Fruit fly (Drosophila melanogaster) whole organism, embryonic: ENCODE measurements around the gene RpL8.

Experiments used
- Atf6 ChIP-seq: fragments of 200-800 bp; sonication (Bioruptor generic); IDR thresholded peaks from 2 replicates; pipeline ENCODE4 v1.3.6; 2022; ENCODE audit warnings: missing biosample characterization, missing genetic modification characterization
- B-H2 ChIP-seq: fragments of 200-800 bp; sonication (Bioruptor generic); optimal IDR thresholded peaks from 2 replicates; lab custom pipeline; 2018; ENCODE audit warnings: missing biosample characterization, mild to moderate bottlenecking, missing genetic modification characterization
- BEAF-32 ChIP-seq: fragments of 200-800 bp; sonication (Bioruptor generic); optimal IDR thresholded peaks from 3 replicates; lab custom pipeline; 2017; ENCODE audit warnings: missing biosample characterization, missing genetic modification characterization, mild to moderate bottlenecking, moderate library complexity, missing genetic modification reagents
- Bdp1 ChIP-seq: fragments of 200-800 bp; sonication (Bioruptor generic); optimal IDR thresholded peaks from 3 replicates; lab custom pipeline; 2016; ENCODE audit warnings: missing biosample characterization, missing genetic modification characterization
- CG10209 ChIP-seq: fragments of 200-800 bp; sonication (Bioruptor generic); optimal IDR thresholded peaks from 3 replicates; lab custom pipeline; 2017; ENCODE audit warnings: missing biosample characterization, mild to moderate bottlenecking, missing genetic modification characterization, missing genetic modification reagents
- CG10565 ChIP-seq: fragments of 200-800 bp; sonication (Bioruptor generic); optimal IDR thresholded peaks from 3 replicates; lab custom pipeline; 2016; ENCODE audit warnings: missing biosample characterization, mild to moderate bottlenecking, missing genetic modification characterization
- CG11398 ChIP-seq: fragments of 200-800 bp; sonication (Bioruptor generic); optimal IDR thresholded peaks from 2 replicates; lab custom pipeline; 2016; ENCODE audit warnings: missing biosample characterization, missing genetic modification characterization
- CG12104 ChIP-seq: fragments of 200-800 bp; sonication (Bioruptor generic); optimal IDR thresholded peaks from 3 replicates; lab custom pipeline; 2016; ENCODE audit warnings: missing biosample characterization, missing genetic modification characterization
- CG12236 ChIP-seq: fragments of 200-800 bp; sonication (Bioruptor generic); optimal IDR thresholded peaks from 2 replicates; lab custom pipeline; 2016; ENCODE audit warnings: missing biosample characterization, missing genetic modification characterization
- CG13287 ChIP-seq: fragments of 200-800 bp; sonication (Bioruptor generic); IDR thresholded peaks from 2 replicates; pipeline ENCODE4 v1.3.6; 2022; ENCODE audit warnings: missing biosample characterization, missing genetic modification characterization; ENCODE audit not compliant: partially characterized antibody
- CG14050 ChIP-seq: fragments of 200-800 bp; sonication (Bioruptor generic); IDR thresholded peaks from 3 replicates; pipeline ENCODE4 v1.3.6; 2022; ENCODE audit warnings: missing biosample characterization, missing genetic modification characterization
- CG15479 ChIP-seq: fragments of 200-800 bp; sonication (Bioruptor generic); optimal IDR thresholded peaks from 3 replicates; lab custom pipeline; 2019; ENCODE audit warnings: missing biosample characterization, mild to moderate bottlenecking, missing genetic modification characterization, moderate library complexity
- CG16779 ChIP-seq: fragments of 200-800 bp; sonication (Bioruptor generic); IDR thresholded peaks from 2 replicates; pipeline ENCODE4 v1.3.6; 2022; ENCODE audit warnings: missing biosample characterization, missing genetic modification characterization
- CG18262 ChIP-seq: fragments of 200-800 bp; optimal IDR thresholded peaks from 3 replicates; lab custom pipeline; 2019; ENCODE audit warnings: missing biosample characterization, mild to moderate bottlenecking, missing genetic modification characterization, moderate library complexity
- CG1832 ChIP-seq: fragments of 200-800 bp; sonication (Bioruptor generic); optimal IDR thresholded peaks from 2 replicates; lab custom pipeline; 2017; ENCODE audit warnings: missing biosample characterization, mild to moderate bottlenecking, missing genetic modification characterization, inconsistent platforms
- CG18764 ChIP-seq: fragments of 200-800 bp; sonication (Bioruptor generic); optimal IDR thresholded peaks from 3 replicates; lab custom pipeline; 2016; ENCODE audit warnings: missing biosample characterization, missing genetic modification characterization
- CG2199 ChIP-seq: fragments of 200-800 bp; sonication (Bioruptor generic); IDR thresholded peaks from 3 replicates; pipeline ENCODE4 v1.3.6; 2022; ENCODE audit warnings: missing biosample characterization, missing genetic modification characterization
- CG3281 ChIP-seq: fragments of 200-800 bp; sonication (Bioruptor generic); optimal IDR thresholded peaks from 3 replicates; lab custom pipeline; 2017; ENCODE audit warnings: missing biosample characterization, mild to moderate bottlenecking, missing genetic modification characterization
- CG4282 ChIP-seq: fragments of 200-800 bp; sonication (Bioruptor generic); optimal IDR thresholded peaks from 2 replicates; lab custom pipeline; 2016; ENCODE audit warnings: missing biosample characterization, missing genetic modification characterization
- CG4424 ChIP-seq: fragments of 200-800 bp; sonication (Bioruptor generic); optimal IDR thresholded peaks from 3 replicates; lab custom pipeline; 2016; ENCODE audit warnings: missing biosample characterization, missing genetic modification characterization
- CG6813 ChIP-seq: fragments of 200-800 bp; sonication (Bioruptor generic); optimal IDR thresholded peaks from 2 replicates; lab custom pipeline; 2017; ENCODE audit warnings: missing biosample characterization, missing genetic modification characterization, mild to moderate bottlenecking, moderate library complexity, missing genetic modification reagents
- CG7372 ChIP-seq: fragments of 200-800 bp; sonication (Bioruptor generic); IDR thresholded peaks from 2 replicates; pipeline ENCODE4 v1.3.6; 2022; ENCODE audit warnings: missing biosample characterization, missing genetic modification characterization
- CG7839 ChIP-seq: fragments of 200-800 bp; sonication (Bioruptor generic); optimal IDR thresholded peaks from 3 replicates; lab custom pipeline; 2018; ENCODE audit warnings: missing biosample characterization, mild to moderate bottlenecking, missing genetic modification characterization, moderate library complexity
- CG8089 ChIP-seq: fragments of 200-800 bp; sonication (Bioruptor generic); optimal IDR thresholded peaks from 3 replicates; lab custom pipeline; 2016; ENCODE audit warnings: missing biosample characterization, missing genetic modification characterization
- CG8765 ChIP-seq: fragments of 200-800 bp; sonication (Bioruptor generic); IDR thresholded peaks from 2 replicates; pipeline ENCODE4 v1.3.6; 2022; ENCODE audit warnings: missing biosample characterization, missing genetic modification characterization
- D19A ChIP-seq: fragments of 200-800 bp; optimal IDR thresholded peaks from 3 replicates; lab custom pipeline; 2019; ENCODE audit warnings: missing biosample characterization, mild to moderate bottlenecking, missing genetic modification characterization, moderate library complexity
- Dfd ChIP-seq, 2 experiments: fragments of >200 bp; optimal IDR thresholded peaks; 2 replicates each; lab custom pipeline; 2017; ENCODE audit warnings: missing biosample characterization in 2 of 2, missing genetic modification characterization in 2 of 2
- Ets97D ChIP-seq: fragments of 200-800 bp; sonication (Bioruptor generic); optimal IDR thresholded peaks from 3 replicates; lab custom pipeline; 2016; ENCODE audit warnings: missing biosample characterization, missing genetic modification characterization
- Kr ChIP-seq: fragments of 200-800 bp; sonication (Bioruptor generic); optimal IDR thresholded peaks from 2 replicates; lab custom pipeline; 2017; ENCODE audit warnings: missing biosample characterization, mild to moderate bottlenecking, missing genetic modification characterization
- NFAT ChIP-seq: fragments of 200-800 bp; sonication (Bioruptor generic); IDR thresholded peaks from 2 replicates; pipeline ENCODE4 v1.3.6; 2022; ENCODE audit warnings: missing biosample characterization, missing genetic modification characterization
- NK7.1 ChIP-seq: fragments of 200-800 bp; sonication (Bioruptor generic); optimal IDR thresholded peaks from 3 replicates; lab custom pipeline; 2016; ENCODE audit warnings: missing biosample characterization, missing genetic modification characterization
- Pdp1 ChIP-seq, 2 experiments: fragments of 200-800 bp; sonication (Bioruptor generic); optimal IDR thresholded peaks; 3 replicates each; lab custom pipeline; 2016; ENCODE audit warnings: missing biosample characterization in 2 of 2, missing genetic modification characterization in 2 of 2, mild to moderate bottlenecking in 1 of 2, moderate library complexity in 1 of 2
- Sox100B ChIP-seq: fragments of 200-800 bp; sonication (Bioruptor generic); optimal IDR thresholded peaks from 3 replicates; lab custom pipeline; 2018; ENCODE audit warnings: missing biosample characterization, mild to moderate bottlenecking, missing genetic modification characterization
- Sry-β ChIP-seq: fragments of 200-800 bp; sonication (Bioruptor generic); optimal IDR thresholded peaks from 2 replicates; lab custom pipeline; 2018; ENCODE audit warnings: missing biosample characterization, mild to moderate bottlenecking, missing genetic modification characterization, moderate library complexity
- Trl ChIP-seq, 3 experiments: fragments of >200 bp in 2 of 3; fragments of 200-800 bp in 1 of 3; sonication (Bioruptor generic) in 1 of 3; optimal IDR thresholded peaks; 2 replicates in 1 of 3; 3 replicates in 2 of 3; lab custom pipeline; 2016 to 2017; ENCODE audit warnings: missing biosample characterization in 1 of 3, missing genetic modification characterization in 1 of 3
- az2 ChIP-seq: fragments of 200-800 bp; sonication (Bioruptor generic); optimal IDR thresholded peaks from 3 replicates; lab custom pipeline; 2016; ENCODE audit warnings: missing biosample characterization, missing genetic modification characterization
- bcd ChIP-seq: fragments of 200-800 bp; sonication (Bioruptor generic); optimal IDR thresholded peaks from 2 replicates; lab custom pipeline; 2017; ENCODE audit warnings: missing biosample characterization, mild to moderate bottlenecking, missing genetic modification characterization
- da ChIP-seq: fragments of 200-800 bp; sonication (Bioruptor generic); optimal IDR thresholded peaks from 2 replicates; lab custom pipeline; 2016; ENCODE audit warnings: missing biosample characterization, missing genetic modification characterization
- dpn ChIP-seq, 2 experiments: fragments of 200-800 bp; sonication (Bioruptor generic); optimal IDR thresholded peaks; 3 replicates each; lab custom pipeline; 2016; ENCODE audit warnings: missing biosample characterization in 2 of 2, missing genetic modification characterization in 2 of 2
- exex ChIP-seq: fragments of 200-800 bp; sonication (Bioruptor generic); optimal IDR thresholded peaks from 4 replicates; lab custom pipeline; 2018; ENCODE audit warnings: missing biosample characterization, mild to moderate bottlenecking, missing genetic modification characterization, moderate library complexity
- ftz-f1 ChIP-seq: fragments of 200-800 bp; sonication (Bioruptor generic); optimal IDR thresholded peaks from 2 replicates; lab custom pipeline; 2016; ENCODE audit warnings: missing biosample characterization, missing genetic modification characterization
- her ChIP-seq: fragments of 200-800 bp; sonication (Bioruptor generic); optimal IDR thresholded peaks from 2 replicates; lab custom pipeline; 2016; ENCODE audit warnings: missing biosample characterization, missing genetic modification characterization
- onecut ChIP-seq: fragments of 200-800 bp; sonication (Bioruptor generic); IDR thresholded peaks from 2 replicates; pipeline ENCODE4 v1.3.6; 2022; ENCODE audit warnings: missing biosample characterization, missing genetic modification characterization
- rib ChIP-seq: fragments of 200-800 bp; sonication (Bioruptor generic); IDR thresholded peaks from 2 replicates; pipeline ENCODE4 v1.3.6; 2022; ENCODE audit warnings: missing biosample characterization, missing genetic modification characterization
- salm ChIP-seq: fragments of 200-800 bp; sonication (Bioruptor generic); optimal IDR thresholded peaks from 2 replicates; lab custom pipeline; 2018; ENCODE audit warnings: missing biosample characterization, mild to moderate bottlenecking, missing genetic modification characterization
- sd ChIP-seq: fragments of 200-800 bp; sonication (Bioruptor generic); optimal IDR thresholded peaks from 3 replicates; lab custom pipeline; 2018; ENCODE audit warnings: missing biosample characterization, mild to moderate bottlenecking, missing genetic modification characterization, moderate library complexity
- sna ChIP-seq: fragments of 200-800 bp; sonication (Bioruptor generic); IDR thresholded peaks from 2 replicates; pipeline ENCODE4 v1.3.6; 2022; ENCODE audit warnings: missing biosample characterization, missing genetic modification characterization; ENCODE audit not compliant: partially characterized antibody
- toy ChIP-seq: fragments of 200-800 bp; sonication (Bioruptor generic); IDR thresholded peaks from 2 replicates; pipeline ENCODE4 v1.3.6; 2022; ENCODE audit warnings: missing biosample characterization, missing genetic modification characterization
- tup ChIP-seq: fragments of 200-800 bp; sonication (Bioruptor generic); optimal IDR thresholded peaks from 2 replicates; lab custom pipeline; 2016; ENCODE audit warnings: missing biosample characterization, mild to moderate bottlenecking, missing genetic modification characterization, moderate library complexity

RpL8 gene

dm6 chr3L:2552116-2552843 lies 35.0 kb upstream of the RpL8 start (continued):
- TF ChIP-seq CG8089 (peak; percentile 22), tup (GFP tag; lab: Kevin White, UChicago) (no peak), CG8765 (GFP tag; lab: Robert Waterston, UW) (no peak), her (GFP tag; lab: Kevin White, UChicago) (peak; percentile 14), CG10209 (GFP tag; lab: Kevin White, UChicago) (peak; percentile 69), CG7372 (GFP tag; lab: Robert Waterston, UW) (0 out of 2 replicates have a peak, but pooled peaks have one; percentile 29), sd (tag; lab: Kevin White, UChicago) (peak; percentile 26), CG18764 (GFP tag; lab: Kevin White, UChicago) (peak; percentile 22), Kr (peak; percentile 7), CG4424 (GFP tag; lab: Kevin White, UChicago) (peak; percentile 81), Dfd (GFP tag; optimal IDR thresholded peaks at IDR 0.05; lab: Kevin White, UChicago) (no peak), Sry-β (GFP tag; lab: Kevin White, UChicago) (peak; percentile 38), bcd (peak; percentile 70), D19A (tag; lab: Kevin White, UChicago) (peak; percentile 74), da (GFP tag; lab: Kevin White, UChicago) (no peak), NK7.1 (GFP tag; lab: Kevin White, UChicago) (peak; percentile 13), rib (GFP tag; lab: Robert Waterston, UW) (no peak), CG12104 (GFP tag; lab: Kevin White, UChicago) (peak; percentile 18), NFAT (GFP tag; lab: Robert Waterston, UW) (no peak), Trl (optimal IDR thresholded peaks at IDR 0.05; lab: Kevin White, UChicago) (no peak), Trl (GFP tag; optimal IDR thresholded peaks at IDR 0.05; lab: Kevin White, UChicago) (peak; percentile 18), az2 (GFP tag; lab: Kevin White, UChicago) (peak; percentile 70), sna (no peak), toy (GFP tag; lab: Robert Waterston, UW) (no peak), dpn (GFP tag; optimal IDR thresholded peaks at IDR 0.05; lab: Kevin White, UChicago) (peak; percentile 41 to 63), CG14050 (GFP tag; lab: Robert Waterston, UW) (no peak), CG3281 (GFP tag; lab: Kevin White, UChicago) (peak; percentile 49), CG6813 (peak; percentile 62), CG4282 (GFP tag; lab: Kevin White, UChicago) (no peak), CG7839 (peak; percentile 72), BEAF-32 (GFP tag; lab: Kevin White, UChicago) (no peak), CG10565 (GFP tag; lab: Kevin White, UChicago) (no peak), salm (tag; lab: Kevin White, UChicago) (no peak), exex (tag; lab: Kevin White, UChicago) (no peak), ftz-f1 (no peak), Atf6 (GFP tag; lab: Robert Waterston, UW) (no peak), CG15479 (GFP tag; lab: Kevin White, UChicago) (no peak), CG18262 (tag; lab: Kevin White, UChicago) (peak; percentile 84), Bdp1 (GFP tag; lab: Kevin White, UChicago) (no peak), CG16779 (GFP tag; lab: Robert Waterston, UW) (no peak), onecut (GFP tag; lab: Robert Waterston, UW) (peak; percentile 46; the same call in 1 of the 2 replicates), Pdp1 (GFP tag; optimal IDR thresholded peaks at IDR 0.05; lab: Kevin White, UChicago) (peak; percentile 29 to 59), CG1832 (GFP tag; lab: Kevin White, UChicago) (no peak), CG13287 (no peak), CG12236 (GFP tag; lab: Kevin White, UChicago) (peak; percentile 52), Ets97D (GFP tag; lab: Kevin White, UChicago) (peak; percentile 45), Sox100B (GFP tag; lab: Kevin White, UChicago) (peak; percentile 58), CG2199 (peak; percentile 80; the same call in 1 of the 3 replicates), CG11398 (GFP tag; lab: Kevin White, UChicago) (peak; percentile 1), B-H2 (GFP tag; lab: Kevin White, UChicago) (no peak)
